Worm (Caenorhabditis elegans) whole organism, L1 larva: ENCODE results near the gene csn-5.

Experiments
- C16A3.4 ChIP-seq: fragments of 150-350 bp; optimal IDR thresholded peaks from 2 replicates; lab custom pipeline; 2014; ENCODE audit warnings: missing biosample characterization, missing genetic modification characterization
- Y116A8C.19 ChIP-seq: sonication (generic microtip); optimal IDR thresholded peaks from 2 replicates; lab custom pipeline; 2016; ENCODE audit warnings: missing compliant biosample characterization, missing genetic modification characterization, borderline replicate concordance
- alr-1 ChIP-seq: fragments of 200-800 bp; sonication (Bioruptor generic); optimal IDR thresholded peaks from 2 replicates; lab custom pipeline; 2018; ENCODE audit warnings: borderline replicate concordance, mild to moderate bottlenecking, missing genetic modification characterization, missing compliant biosample characterization
- aly-2 ChIP-seq: fragments of 150-350 bp; optimal IDR thresholded peaks from 2 replicates; lab custom pipeline; 2014; ENCODE audit warnings: missing biosample characterization, missing genetic modification characterization
- ama-1 ChIP-seq: fragments of 150-350 bp; optimal IDR thresholded peaks from 2 replicates; lab custom pipeline; 2014
- ceh-8 ChIP-seq: fragments of 200-800 bp; sonication (Bioruptor generic); optimal IDR thresholded peaks from 2 replicates; lab custom pipeline; 2018; ENCODE audit warnings: mild to moderate bottlenecking, missing genetic modification characterization, moderate library complexity, missing compliant biosample characterization
- ceh-88 ChIP-seq: fragments of 200-800 bp; sonication (Bioruptor generic); IDR thresholded peaks from 2 replicates; pipeline ENCODE4 v1.3.6; 2022; ENCODE audit warnings: missing genetic modification characterization, missing compliant biosample characterization
- ceh-90 ChIP-seq: sonication (generic microtip); optimal IDR thresholded peaks from 2 replicates; lab custom pipeline; 2016; ENCODE audit warnings: missing genetic modification characterization, missing compliant biosample characterization
- ces-1 ChIP-seq: fragments of 150-350 bp; optimal IDR thresholded peaks from 2 replicates; lab custom pipeline; 2014; ENCODE audit warnings: missing biosample characterization, missing genetic modification reagents, missing genetic modification characterization
- elt-3 ChIP-seq, 6 experiments: fragments of 150-350 bp in 1 of 6; sonication (generic microtip); optimal IDR thresholded peaks; 2 replicates each; lab custom pipeline; 2017 to 2018; ENCODE audit warnings: missing biosample characterization in 6 of 6, missing genetic modification characterization in 6 of 6, inconsistent platforms in 1 of 6
- fos-1 ChIP-seq: fragments of 150-350 bp; optimal IDR thresholded peaks from 2 replicates; lab custom pipeline; 2014; ENCODE audit warnings: missing biosample characterization, missing genetic modification characterization
- hlh-17 ChIP-seq: fragments of 200-800 bp; sonication (Bioruptor generic); optimal IDR thresholded peaks from 2 replicates; lab custom pipeline; 2018; ENCODE audit warnings: missing genetic modification characterization, mild to moderate bottlenecking, missing compliant biosample characterization, moderate library complexity, borderline replicate concordance
- lin-13 ChIP-seq: fragments of 150-350 bp; optimal IDR thresholded peaks from 2 replicates; lab custom pipeline; 2014; ENCODE audit warnings: missing biosample characterization, missing genetic modification reagents, missing genetic modification characterization
- lin-14 ChIP-seq: fragments of 200-800 bp; sonication (Bioruptor generic); optimal IDR thresholded peaks from 2 replicates; lab custom pipeline; 2018; ENCODE audit warnings: mild to moderate bottlenecking, missing genetic modification characterization, moderate library complexity, missing compliant biosample characterization
- lin-39 ChIP-seq: fragments of 150-350 bp; optimal IDR thresholded peaks from 2 replicates; lab custom pipeline; 2014; ENCODE audit warnings: missing biosample characterization, missing genetic modification reagents, missing genetic modification characterization
- lir-3 ChIP-seq: sonication (generic microtip); optimal IDR thresholded peaks from 2 replicates; lab custom pipeline; 2016; ENCODE audit warnings: mild to moderate bottlenecking, missing genetic modification characterization, moderate library complexity, missing compliant biosample characterization; ENCODE audit not compliant: poor library complexity
- mab-9 ChIP-seq: fragments of 200-800 bp; sonication (Bioruptor generic); IDR thresholded peaks from 2 replicates; pipeline ENCODE4 v1.3.6; 2022; ENCODE audit warnings: missing genetic modification reagents, missing genetic modification characterization, missing compliant biosample characterization
- nhr-20 ChIP-seq: sonication (generic microtip); optimal IDR thresholded peaks from 2 replicates; lab custom pipeline; 2016; ENCODE audit warnings: mild to moderate bottlenecking, missing genetic modification characterization, missing compliant biosample characterization
- nhr-237 ChIP-seq: fragments of 150-350 bp; optimal IDR thresholded peaks from 2 replicates; lab custom pipeline; 2014; ENCODE audit warnings: missing biosample characterization, missing genetic modification characterization
- nhr-47 ChIP-seq: sonication (generic microtip); optimal IDR thresholded peaks from 2 replicates; lab custom pipeline; 2016; ENCODE audit warnings: mild to moderate bottlenecking, missing genetic modification characterization, moderate library complexity, missing compliant biosample characterization
- nhr-71 ChIP-seq: sonication (generic microtip); optimal IDR thresholded peaks from 2 replicates; lab custom pipeline; 2016; ENCODE audit warnings: mild to moderate bottlenecking, missing genetic modification characterization, moderate library complexity, missing compliant biosample characterization
- nhr-77 ChIP-seq: fragments of 150-350 bp; optimal IDR thresholded peaks from 2 replicates; lab custom pipeline; 2014; ENCODE audit warnings: missing biosample characterization, missing genetic modification characterization
- nhr-84 ChIP-seq: sonication (generic microtip); optimal IDR thresholded peaks from 2 replicates; lab custom pipeline; 2017; ENCODE audit warnings: missing biosample characterization, missing genetic modification characterization
- pag-3 ChIP-seq: sonication (generic microtip); optimal IDR thresholded peaks from 2 replicates; lab custom pipeline; 2017; ENCODE audit warnings: missing genetic modification characterization, mild to moderate bottlenecking, missing compliant biosample characterization, antibody characterized with exemption, borderline replicate concordance; ENCODE audit not compliant: insufficient read depth
- pqm-1 ChIP-seq: sonication (generic microtip); optimal IDR thresholded peaks from 3 replicates; lab custom pipeline; 2017; ENCODE audit warnings: missing biosample characterization, missing genetic modification characterization
- skn-1 ChIP-seq: fragments of 150-350 bp; optimal IDR thresholded peaks from 2 replicates; lab custom pipeline; 2014; ENCODE audit warnings: missing biosample characterization, missing genetic modification characterization
- sox-4 ChIP-seq: sonication (generic microtip); optimal IDR thresholded peaks from 2 replicates; lab custom pipeline; 2016; ENCODE audit warnings: missing genetic modification characterization, missing compliant biosample characterization
- sptf-1 ChIP-seq: fragments of 150-350 bp; optimal IDR thresholded peaks from 2 replicates; lab custom pipeline; 2014; ENCODE audit warnings: missing biosample characterization, missing genetic modification characterization
- sup-37 ChIP-seq: fragments of 200-800 bp; sonication (Bioruptor generic); optimal IDR thresholded peaks from 2 replicates; lab custom pipeline; 2018; ENCODE audit warnings: mild to moderate bottlenecking, missing genetic modification characterization, missing compliant biosample characterization
- tbx-2 ChIP-seq: sonication (generic microtip); optimal IDR thresholded peaks from 2 replicates; lab custom pipeline; 2016; ENCODE audit warnings: missing genetic modification characterization, missing compliant biosample characterization
- tlp-1 ChIP-seq: fragments of 150-350 bp; optimal IDR thresholded peaks from 2 replicates; lab custom pipeline; 2014; ENCODE audit warnings: missing biosample characterization, missing genetic modification characterization
- unc-62 ChIP-seq: fragments of 150-350 bp; optimal IDR thresholded peaks from 2 replicates; lab custom pipeline; 2014; ENCODE audit warnings: missing biosample characterization, missing genetic modification reagents, missing genetic modification characterization
- unc-86 ChIP-seq: sonication (generic microtip); optimal IDR thresholded peaks from 2 replicates; lab custom pipeline; 2016; ENCODE audit warnings: missing genetic modification characterization, missing compliant biosample characterization
- vab-15 ChIP-seq: sonication (generic microtip); optimal IDR thresholded peaks from 2 replicates; lab custom pipeline; 2017; ENCODE audit warnings: missing genotype, mild to moderate bottlenecking, missing genetic modification characterization, missing compliant biosample characterization
- xbp-1 ChIP-seq: sonication (generic microtip); optimal IDR thresholded peaks from 2 replicates; lab custom pipeline; 2016; ENCODE audit warnings: missing genetic modification characterization, missing compliant biosample characterization

The csn-5 gene

ce11 chrIV:5678044-5678443 is 28.7 kb downstream of the csn-5 start, which contains the start of gene C55C3.4:
Gene C55C3.4 (minus strand): TSS chrIV:5678144.
- TF ChIP-seq fos-1 (no peak), sptf-1 (tag; lab: Kevin White, UChicago) (no peak), lir-3 (tag; lab: Kevin White, UChicago) (no peak), pag-3 (tag; lab: Kevin White, UChicago) (no peak), xbp-1 (no peak), nhr-84 (tag; lab: Kevin White, UChicago) (no peak), Y116A8C.19 (tag; lab: Kevin White, UChicago) (no peak), nhr-47 (tag; lab: Kevin White, UChicago) (no peak), unc-86 (tag; lab: Kevin White, UChicago) (no peak), tbx-2 (tag; lab: Kevin White, UChicago) (no peak), vab-15 (tag; lab: Kevin White, UChicago) (no peak), ces-1 (GFP tag; lab: Kevin White, UChicago) (no peak), sox-4 (tag; lab: Kevin White, UChicago) (no peak), nhr-71 (no peak), sup-37 (GFP tag; lab: Kevin White, UChicago) (no peak), nhr-77 (tag; lab: Kevin White, UChicago) (no peak)

ce11 chrIV:5682547-5683234 is 33.4 kb downstream of the csn-5 start, which contains the start of the genes C55C3.7 and C55C3.6:
Gene C55C3.7 (minus strand): TSS chrIV:5682647.
Gene C55C3.6 (plus strand): TSS chrIV:5683184.
- TF ChIP-seq mab-9 (GFP tag; lab: Robert Waterston, UW) = no peak
- TF ChIP-seq elt-3 (tag; optimal IDR thresholded peaks at IDR 0.05; lab: Kevin White, UChicago) = no peak
- TF ChIP-seq fos-1 = no peak
- TF ChIP-seq pag-3 (tag; lab: Kevin White, UChicago) = no peak
- TF ChIP-seq nhr-77 (tag; lab: Kevin White, UChicago) = no peak
- no peak for TF ChIP-seq ama-1 (lab: Kevin White, UChicago)
- no peak for TF ChIP-seq lin-39 (tag; lab: Kevin White, UChicago)
- no peak for TF ChIP-seq nhr-237 (tag; lab: Kevin White, UChicago)
- no peak for TF ChIP-seq unc-62 (GFP tag; lab: Kevin White, UChicago)
- no peak for TF ChIP-seq aly-2 (tag; lab: Kevin White, UChicago)
- TF ChIP-seq hlh-17 (GFP tag; lab: Kevin White, UChicago) = no peak
- no peak for TF ChIP-seq lin-13
- TF ChIP-seq nhr-20 (tag; lab: Kevin White, UChicago) = no peak
- no peak for TF ChIP-seq ceh-90
- TF ChIP-seq nhr-84 (tag; lab: Kevin White, UChicago) = no peak
- TF ChIP-seq alr-1 = no peak
- no peak for TF ChIP-seq C16A3.4 (tag; lab: Kevin White, UChicago)

- TF ChIP-seq lin-14 = no peak
- TF ChIP-seq ceh-88 (GFP tag; lab: Robert Waterston, UW) = no peak
- TF ChIP-seq pqm-1 (tag; lab: Kevin White, UChicago) = no peak
- no peak for TF ChIP-seq skn-1 (tag; lab: Kevin White, UChicago)
- no peak for TF ChIP-seq lir-3 (tag; lab: Kevin White, UChicago)
- TF ChIP-seq ceh-8 = no peak
- no peak for TF ChIP-seq unc-86 (tag; lab: Kevin White, UChicago)
- TF ChIP-seq Y116A8C.19 (tag; lab: Kevin White, UChicago) = no peak
- no peak for TF ChIP-seq nhr-47 (tag; lab: Kevin White, UChicago)
- TF ChIP-seq tlp-1 (tag; lab: Kevin White, UChicago) = no peak
These were observed 35.7 kb downstream of the csn-5 start, which contains the start of gene C55C3.3 for ce11 chrIV:5685014-5685413. Gene C55C3.3 (plus strand): TSS chrIV:5685287.
